Fruit fly (Drosophila melanogaster) whole organism, embryonic: ENCODE results near the gene mxt.

Source experiments
- Ada2b ChIP-seq: fragments of 200-800 bp; sonication (Bioruptor generic); IDR thresholded peaks from 2 replicates; pipeline ENCODE4 v1.3.6; 2022; ENCODE audit warnings: missing biosample characterization, missing genetic modification characterization
- Asciz ChIP-seq: fragments of 200-800 bp; sonication (Bioruptor generic); optimal IDR thresholded peaks from 2 replicates; lab custom pipeline; 2017; ENCODE audit warnings: missing biosample characterization, mild to moderate bottlenecking, missing genetic modification characterization, missing genetic modification reagents
- B-H2 ChIP-seq: fragments of 200-800 bp; sonication (Bioruptor generic); optimal IDR thresholded peaks from 2 replicates; lab custom pipeline; 2018; ENCODE audit warnings: missing biosample characterization, mild to moderate bottlenecking, missing genetic modification characterization
- Bdp1 ChIP-seq: fragments of 200-800 bp; sonication (Bioruptor generic); optimal IDR thresholded peaks from 3 replicates; lab custom pipeline; 2016; ENCODE audit warnings: missing biosample characterization, missing genetic modification characterization
- Bgb ChIP-seq: fragments of 200-800 bp; sonication (Bioruptor generic); IDR thresholded peaks from 2 replicates; pipeline ENCODE4 v1.3.6; 2022; ENCODE audit warnings: missing biosample characterization, missing genetic modification characterization; ENCODE audit not compliant: partially characterized antibody
- BtbVII ChIP-seq: fragments of 200-800 bp; sonication (Bioruptor generic); optimal IDR thresholded peaks from 3 replicates; lab custom pipeline; 2017; ENCODE audit warnings: missing biosample characterization, mild to moderate bottlenecking, missing genetic modification characterization
- Bteb2 ChIP-seq: fragments of 200-800 bp; sonication (Bioruptor generic); optimal IDR thresholded peaks from 2 replicates; lab custom pipeline; 2016; ENCODE audit warnings: missing biosample characterization, missing genetic modification characterization
- CG1024 ChIP-seq: fragments of 200-800 bp; sonication (Bioruptor generic); IDR thresholded peaks from 2 replicates; pipeline ENCODE4 v1.3.6; 2022; ENCODE audit warnings: missing biosample characterization, missing genetic modification characterization
- CG11093 ChIP-seq: fragments of 200-800 bp; sonication (Bioruptor generic); IDR thresholded peaks from 3 replicates; pipeline ENCODE4 v1.3.6; 2022; ENCODE audit warnings: missing biosample characterization, missing genetic modification characterization
- CG12236 ChIP-seq: fragments of 200-800 bp; sonication (Bioruptor generic); optimal IDR thresholded peaks from 2 replicates; lab custom pipeline; 2016; ENCODE audit warnings: missing biosample characterization, missing genetic modification characterization
- CG1233 ChIP-seq: fragments of 200-800 bp; sonication (Bioruptor generic); optimal IDR thresholded peaks from 4 replicates; lab custom pipeline; 2018; ENCODE audit warnings: missing biosample characterization, mild to moderate bottlenecking, missing genetic modification characterization
- CG14667 ChIP-seq: fragments of 200-800 bp; sonication (Bioruptor generic); IDR thresholded peaks from 2 replicates; pipeline ENCODE4 v1.3.6; 2022; ENCODE audit warnings: missing biosample characterization, missing genetic modification characterization
- CG15073 ChIP-seq: fragments of 200-800 bp; sonication (Bioruptor generic); optimal IDR thresholded peaks from 2 replicates; lab custom pipeline; 2016; ENCODE audit warnings: missing biosample characterization, missing genetic modification characterization
- CG15514 ChIP-seq: fragments of 200-800 bp; sonication (Bioruptor generic); optimal IDR thresholded peaks from 3 replicates; lab custom pipeline; 2017; ENCODE audit warnings: missing biosample characterization, missing genetic modification characterization, mild to moderate bottlenecking, moderate library complexity, missing genetic modification reagents
- CG1602 ChIP-seq: fragments of 200-800 bp; sonication (Bioruptor generic); optimal IDR thresholded peaks from 3 replicates; lab custom pipeline; 2016; ENCODE audit warnings: missing biosample characterization, missing genetic modification characterization
- CG16813 ChIP-seq: fragments of 200-800 bp; sonication (Bioruptor generic); IDR thresholded peaks from 3 replicates; pipeline ENCODE4 v1.3.6; 2022; ENCODE audit warnings: missing biosample characterization, missing genetic modification characterization; ENCODE audit not compliant: partially characterized antibody
- CG18262 ChIP-seq: fragments of 200-800 bp; optimal IDR thresholded peaks from 3 replicates; lab custom pipeline; 2019; ENCODE audit warnings: missing biosample characterization, mild to moderate bottlenecking, missing genetic modification characterization, moderate library complexity
- CG18764 ChIP-seq: fragments of 200-800 bp; sonication (Bioruptor generic); optimal IDR thresholded peaks from 3 replicates; lab custom pipeline; 2016; ENCODE audit warnings: missing biosample characterization, missing genetic modification characterization
- CG33213 ChIP-seq: fragments of 200-800 bp; sonication (Bioruptor generic); optimal IDR thresholded peaks from 3 replicates; lab custom pipeline; 2016; ENCODE audit warnings: missing biosample characterization, missing genetic modification characterization
- CG4282 ChIP-seq: fragments of 200-800 bp; sonication (Bioruptor generic); optimal IDR thresholded peaks from 2 replicates; lab custom pipeline; 2016; ENCODE audit warnings: missing biosample characterization, missing genetic modification characterization
- CG6654 ChIP-seq: fragments of 200-800 bp; sonication (Bioruptor generic); optimal IDR thresholded peaks from 2 replicates; lab custom pipeline; 2017; ENCODE audit warnings: missing biosample characterization, mild to moderate bottlenecking, missing genetic modification characterization
- CG9215 ChIP-seq: fragments of 200-800 bp; sonication (Bioruptor generic); IDR thresholded peaks from 2 replicates; pipeline ENCODE4 v1.3.6; 2022; ENCODE audit warnings: missing biosample characterization, missing genetic modification characterization
- CHES-1-like ChIP-seq: fragments of 200-800 bp; sonication (Bioruptor generic); optimal IDR thresholded peaks from 2 replicates; lab custom pipeline; 2016; ENCODE audit warnings: missing biosample characterization, missing genetic modification characterization
- CoRest ChIP-seq: fragments of 200-800 bp; sonication (Bioruptor generic); optimal IDR thresholded peaks from 3 replicates; lab custom pipeline; 2018; ENCODE audit warnings: missing biosample characterization, mild to moderate bottlenecking, missing genetic modification characterization, moderate library complexity
- Dbx ChIP-seq: fragments of 200-800 bp; sonication (Bioruptor generic); IDR thresholded peaks from 3 replicates; pipeline ENCODE4 v1.3.6; 2022; ENCODE audit warnings: missing biosample characterization, missing genetic modification characterization
- Drgx ChIP-seq: fragments of 200-800 bp; sonication (Bioruptor generic); IDR thresholded peaks from 2 replicates; pipeline ENCODE4 v1.3.6; 2022; ENCODE audit warnings: missing biosample characterization, missing genetic modification characterization
- Fer2 ChIP-seq: fragments of 200-800 bp; sonication (Bioruptor generic); optimal IDR thresholded peaks from 2 replicates; lab custom pipeline; 2018; ENCODE audit warnings: missing biosample characterization, mild to moderate bottlenecking, missing genetic modification characterization, moderate library complexity
- NfI ChIP-seq: fragments of 200-800 bp; sonication (Bioruptor generic); optimal IDR thresholded peaks from 3 replicates; lab custom pipeline; 2018; ENCODE audit warnings: missing biosample characterization, mild to moderate bottlenecking, missing genetic modification characterization, moderate library complexity
- Opbp ChIP-seq: fragments of 200-800 bp; sonication (Bioruptor generic); IDR thresholded peaks from 3 replicates; pipeline ENCODE4 v1.3.6; 2022; ENCODE audit warnings: missing biosample characterization, missing genetic modification characterization; ENCODE audit not compliant: partially characterized antibody
- Rx ChIP-seq: fragments of 200-800 bp; sonication (Bioruptor generic); IDR thresholded peaks from 2 replicates; pipeline ENCODE4 v1.3.6; 2022; ENCODE audit warnings: missing biosample characterization, missing genetic modification characterization
- Spps ChIP-seq: fragments of 200-800 bp; sonication (Bioruptor generic); optimal IDR thresholded peaks from 2 replicates; lab custom pipeline; 2018; ENCODE audit warnings: missing biosample characterization, mild to moderate bottlenecking, missing genetic modification characterization
- Sry-δ ChIP-seq: fragments of 200-800 bp; sonication (Bioruptor generic); optimal IDR thresholded peaks from 2 replicates; lab custom pipeline; 2016; ENCODE audit warnings: missing biosample characterization, missing genetic modification characterization
- Tbp ChIP-seq: fragments of >200 bp; optimal IDR thresholded peaks from 2 replicates; lab custom pipeline; 2018; ENCODE audit warnings: missing biosample characterization, missing genetic modification characterization
- Vsx1 ChIP-seq: fragments of 200-800 bp; sonication (Bioruptor generic); optimal IDR thresholded peaks from 2 replicates; lab custom pipeline; 2017; ENCODE audit warnings: missing biosample characterization, mild to moderate bottlenecking, missing genetic modification characterization, missing genetic modification reagents
- cato ChIP-seq: fragments of 200-800 bp; sonication (Bioruptor generic); optimal IDR thresholded peaks from 2 replicates; lab custom pipeline; 2016; ENCODE audit warnings: missing biosample characterization, missing genetic modification characterization, borderline replicate concordance
- en ChIP-seq: fragments of 200-800 bp; sonication (Bioruptor generic); optimal IDR thresholded peaks from 2 replicates; lab custom pipeline; 2016; ENCODE audit warnings: missing biosample characterization, missing genetic modification characterization
- gce ChIP-seq: fragments of 200-800 bp; sonication (Bioruptor generic); IDR thresholded peaks from 3 replicates; pipeline ENCODE4 v1.3.6; 2022; ENCODE audit warnings: missing biosample characterization, missing genetic modification characterization
- gsb ChIP-seq: fragments of 200-800 bp; sonication (Bioruptor generic); IDR thresholded peaks from 2 replicates; pipeline ENCODE4 v1.3.6; 2022; ENCODE audit warnings: missing biosample characterization, missing genetic modification characterization
- h ChIP-seq: fragments of >200 bp; optimal IDR thresholded peaks from 2 replicates; lab custom pipeline; 2017
- ham ChIP-seq: fragments of 200-800 bp; sonication (Bioruptor generic); IDR thresholded peaks from 2 replicates; pipeline ENCODE4 v1.3.6; 2022; ENCODE audit warnings: missing biosample characterization, missing genetic modification characterization
- hkb ChIP-seq, 2 experiments: fragments of 200-800 bp in 1 of 2; fragments of >200 bp in 1 of 2; sonication (Bioruptor generic) in 1 of 2; IDR thresholded peaks in 1 of 2; optimal IDR thresholded peaks in 1 of 2; 2 replicates each; pipeline versions ENCODE4 v1.3.6 to Lab custom; 2017 to 2022; ENCODE audit warnings: missing biosample characterization in 1 of 2, missing genetic modification characterization in 1 of 2
- ken ChIP-seq: fragments of 200-800 bp; sonication (Bioruptor generic); IDR thresholded peaks from 3 replicates; pipeline ENCODE4 v1.3.6; 2022; ENCODE audit warnings: missing biosample characterization, missing genetic modification characterization
- nau ChIP-seq: fragments of 200-800 bp; sonication (Bioruptor generic); optimal IDR thresholded peaks from 3 replicates; lab custom pipeline; 2017; ENCODE audit warnings: missing biosample characterization, mild to moderate bottlenecking, missing genetic modification characterization, missing genetic modification reagents
- repo ChIP-seq: fragments of 200-800 bp; sonication (Bioruptor generic); optimal IDR thresholded peaks from 2 replicates; lab custom pipeline; 2016; ENCODE audit warnings: missing biosample characterization, missing genetic modification characterization
- rib ChIP-seq: fragments of 200-800 bp; sonication (Bioruptor generic); IDR thresholded peaks from 2 replicates; pipeline ENCODE4 v1.3.6; 2022; ENCODE audit warnings: missing biosample characterization, missing genetic modification characterization
- ro ChIP-seq: fragments of 200-800 bp; sonication (Bioruptor generic); IDR thresholded peaks from 2 replicates; pipeline ENCODE4 v1.3.6; 2022; ENCODE audit warnings: missing biosample characterization, missing genetic modification characterization
- schlank ChIP-seq: fragments of 200-800 bp; sonication (Bioruptor generic); optimal IDR thresholded peaks from 2 replicates; lab custom pipeline; 2018; ENCODE audit warnings: missing biosample characterization, mild to moderate bottlenecking, missing genetic modification characterization
- seq ChIP-seq: fragments of 200-800 bp; sonication (Bioruptor generic); IDR thresholded peaks from 2 replicates; pipeline ENCODE4 v1.3.6; 2022; ENCODE audit warnings: missing biosample characterization, missing genetic modification characterization
- sima ChIP-seq: fragments of 200-800 bp; sonication (Bioruptor generic); optimal IDR thresholded peaks from 2 replicates; lab custom pipeline; 2016; ENCODE audit warnings: missing biosample characterization, missing genetic modification characterization
- so ChIP-seq: fragments of 200-800 bp; sonication (Bioruptor generic); IDR thresholded peaks from 3 replicates; pipeline ENCODE4 v1.3.6; 2022; ENCODE audit warnings: missing biosample characterization, missing genetic modification characterization
- unpg ChIP-seq: fragments of 200-800 bp; sonication (Bioruptor generic); optimal IDR thresholded peaks from 3 replicates; lab custom pipeline; 2018; ENCODE audit warnings: missing biosample characterization, mild to moderate bottlenecking, missing genetic modification characterization, moderate library complexity
- yki ChIP-seq: fragments of >200 bp; optimal IDR thresholded peaks from 3 replicates; lab custom pipeline; 2018

The mxt gene

DNA sequence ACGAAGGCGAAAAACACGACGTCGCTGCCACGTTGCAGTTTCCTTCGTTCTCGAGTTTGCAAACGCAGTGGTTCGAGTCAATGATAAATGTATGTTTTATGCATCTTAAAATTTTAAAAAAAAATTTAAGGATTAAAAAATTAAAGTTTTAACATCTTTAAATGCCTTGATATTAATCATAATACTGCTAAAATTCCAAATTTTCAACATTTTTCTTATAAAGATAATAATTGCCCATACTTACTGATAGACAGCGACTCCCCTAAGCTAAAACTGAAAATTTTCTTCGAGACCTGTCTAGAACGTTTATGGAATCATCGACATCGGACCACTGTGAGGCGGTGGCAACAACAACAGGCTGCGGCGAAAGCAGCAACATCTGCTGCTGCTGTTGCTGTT, 25.8 kb downstream of the mxt start (continued):
- TF ChIP-seq hkb (optimal IDR thresholded peaks at IDR 0.05; lab: Kevin White, UChicago): no peak
- TF ChIP-seq hkb (GFP tag; IDR thresholded peaks at IDR 0.05; lab: Robert Waterston, UW): peak; percentile 73
- peak; percentile 78 for TF ChIP-seq CoRest (tag; lab: Kevin White, UChicago)
- no peak for TF ChIP-seq sima
- TF ChIP-seq ken (GFP tag; lab: Robert Waterston, UW): peak; percentile 39; the same call in 1 of the 3 replicates
- TF ChIP-seq NfI (GFP tag; lab: Kevin White, UChicago): peak; percentile 70
- peak; percentile 18 for TF ChIP-seq CG6654 (GFP tag; lab: Kevin White, UChicago)
- no peak for TF ChIP-seq CG18764 (GFP tag; lab: Kevin White, UChicago)
- TF ChIP-seq BtbVII: peak; percentile 70
- TF ChIP-seq Fer2 (tag; lab: Kevin White, UChicago): peak; percentile 31
- no peak for TF ChIP-seq Vsx1 (GFP tag; lab: Kevin White, UChicago)
- TF ChIP-seq rib (GFP tag; lab: Robert Waterston, UW): peak; percentile 20; the same call in 1 of the 2 replicates
- TF ChIP-seq Asciz (GFP tag; lab: Kevin White, UChicago): peak; percentile 57
- no peak for TF ChIP-seq ham (GFP tag; lab: Robert Waterston, UW)
- TF ChIP-seq gce (GFP tag; lab: Robert Waterston, UW): 0 out of 3 replicates have a peak, but pooled peaks have one; percentile 36
- TF ChIP-seq CG18262 (tag; lab: Kevin White, UChicago): peak; percentile 83
- TF ChIP-seq Ada2b: peak; percentile 75
- peak; percentile 79 for TF ChIP-seq so
- peak; percentile 79 for TF ChIP-seq Dbx (GFP tag; lab: Robert Waterston, UW)
- no peak for TF ChIP-seq yki
- TF ChIP-seq CG14667 (GFP tag; lab: Robert Waterston, UW): peak; percentile 49
- no peak for TF ChIP-seq en (GFP tag; lab: Kevin White, UChicago)
- peak; percentile 58 for TF ChIP-seq unpg (GFP tag; lab: Kevin White, UChicago)
- no peak for TF ChIP-seq Tbp (GFP tag; lab: Kevin White, UChicago)
- TF ChIP-seq CG1024: no peak
- no peak for TF ChIP-seq Opbp (GFP tag; lab: Robert Waterston, UW)
- TF ChIP-seq Bdp1 (GFP tag; lab: Kevin White, UChicago): no peak
- 0 out of 3 replicates have a peak, but pooled peaks have one; percentile 7 for TF ChIP-seq CG11093
- TF ChIP-seq h: no peak
- no peak for TF ChIP-seq repo (GFP tag; lab: Kevin White, UChicago)
- TF ChIP-seq CG9215 (GFP tag; lab: Robert Waterston, UW): peak; percentile 64
- TF ChIP-seq CG1233: peak; percentile 56
- TF ChIP-seq schlank (tag; lab: Kevin White, UChicago): peak; percentile 27
- peak; percentile 53 for TF ChIP-seq CG4282 (GFP tag; lab: Kevin White, UChicago)
- peak; percentile 70 for TF ChIP-seq Drgx
- TF ChIP-seq ro: no peak
- TF ChIP-seq Bgb (GFP tag; lab: Robert Waterston, UW): no peak
- no peak for TF ChIP-seq cato (GFP tag; lab: Kevin White, UChicago)
- TF ChIP-seq CHES-1-like (GFP tag; lab: Kevin White, UChicago): peak; percentile 31
- TF ChIP-seq Bteb2 (GFP tag; lab: Kevin White, UChicago): peak; percentile 1
- TF ChIP-seq CG12236 (GFP tag; lab: Kevin White, UChicago): no peak
- TF ChIP-seq CG33213 (GFP tag; lab: Kevin White, UChicago): peak; percentile 10
- no peak for TF ChIP-seq CG15073 (GFP tag; lab: Kevin White, UChicago)
- TF ChIP-seq nau (GFP tag; lab: Kevin White, UChicago): peak; percentile 63
- TF ChIP-seq CG15514 (GFP tag; lab: Kevin White, UChicago): peak; percentile 59
- TF ChIP-seq seq: peak; percentile 64
- TF ChIP-seq B-H2: peak; percentile 34
- TF ChIP-seq Spps: no peak
- TF ChIP-seq Rx (GFP tag; lab: Robert Waterston, UW): peak; percentile 42; the same call in 1 of the 2 replicates
- no peak for TF ChIP-seq Sry-δ (GFP tag; lab: Kevin White, UChicago)
- 0 out of 3 replicates have a peak, but pooled peaks have one; percentile 42 for TF ChIP-seq CG16813 (GFP tag; lab: Robert Waterston, UW)
- peak; percentile 21; the same call in 1 of the 2 replicates for TF ChIP-seq gsb (GFP tag; lab: Robert Waterston, UW)
- TF ChIP-seq CG1602 (GFP tag; lab: Kevin White, UChicago): no peak
